Fruit fly (Drosophila melanogaster) whole organism, embryonic: ENCODE measurements around the gene mTerf3.

Experiments used
- Adf1 ChIP-seq: fragments of 200-800 bp; sonication (Bioruptor generic); IDR thresholded peaks from 2 replicates; pipeline ENCODE4 v1.3.6; 2022; ENCODE audit warnings: missing biosample characterization, missing genetic modification characterization
- CG11398 ChIP-seq: fragments of 200-800 bp; sonication (Bioruptor generic); optimal IDR thresholded peaks from 2 replicates; lab custom pipeline; 2016; ENCODE audit warnings: missing biosample characterization, missing genetic modification characterization
- CG12744 ChIP-seq: fragments of 200-800 bp; sonication (Bioruptor generic); optimal IDR thresholded peaks from 2 replicates; lab custom pipeline; 2016; ENCODE audit warnings: missing biosample characterization, missing genetic modification characterization
- CG14050 ChIP-seq: fragments of 200-800 bp; sonication (Bioruptor generic); IDR thresholded peaks from 3 replicates; pipeline ENCODE4 v1.3.6; 2022; ENCODE audit warnings: missing biosample characterization, missing genetic modification characterization
- CG14710 ChIP-seq: fragments of 200-800 bp; sonication (Bioruptor generic); optimal IDR thresholded peaks from 3 replicates; lab custom pipeline; 2019; ENCODE audit warnings: missing biosample characterization, mild to moderate bottlenecking, missing genetic modification characterization, moderate library complexity
- CG16813 ChIP-seq: fragments of 200-800 bp; sonication (Bioruptor generic); IDR thresholded peaks from 3 replicates; pipeline ENCODE4 v1.3.6; 2022; ENCODE audit warnings: missing biosample characterization, missing genetic modification characterization; ENCODE audit not compliant: partially characterized antibody
- CG1832 ChIP-seq: fragments of 200-800 bp; sonication (Bioruptor generic); optimal IDR thresholded peaks from 2 replicates; lab custom pipeline; 2017; ENCODE audit warnings: missing biosample characterization, mild to moderate bottlenecking, missing genetic modification characterization, inconsistent platforms
- CG18619 ChIP-seq: fragments of 200-800 bp; sonication (Bioruptor generic); optimal IDR thresholded peaks from 3 replicates; lab custom pipeline; 2017; ENCODE audit warnings: missing biosample characterization, mild to moderate bottlenecking, missing genetic modification characterization
- CG30403 ChIP-seq: fragments of 200-800 bp; sonication (Bioruptor generic); optimal IDR thresholded peaks from 3 replicates; lab custom pipeline; 2016; ENCODE audit warnings: missing biosample characterization, missing genetic modification characterization
- CG32772 ChIP-seq: fragments of 200-800 bp; sonication (Bioruptor generic); IDR thresholded peaks from 2 replicates; pipeline ENCODE4 v1.3.6; 2022; ENCODE audit warnings: missing biosample characterization, missing genetic modification characterization
- CG3407 ChIP-seq: fragments of 200-800 bp; sonication (Bioruptor generic); optimal IDR thresholded peaks from 2 replicates; lab custom pipeline; 2018; ENCODE audit warnings: missing biosample characterization, mild to moderate bottlenecking, missing genetic modification characterization
- CG4360 ChIP-seq: fragments of 200-800 bp; sonication (Bioruptor generic); IDR thresholded peaks from 2 replicates; pipeline ENCODE4 v1.3.6; 2022; ENCODE audit warnings: missing biosample characterization, missing genetic modification characterization
- CG6272 ChIP-seq: fragments of 200-800 bp; sonication (Bioruptor generic); IDR thresholded peaks from 2 replicates; pipeline ENCODE4 v1.3.6; 2022; ENCODE audit warnings: missing biosample characterization, missing genetic modification characterization
- CG6791 ChIP-seq: fragments of 200-800 bp; sonication (Bioruptor generic); IDR thresholded peaks from 3 replicates; pipeline ENCODE4 v1.3.6; 2022; ENCODE audit warnings: missing biosample characterization, missing genetic modification characterization; ENCODE audit not compliant: partially characterized antibody
- CG7839 ChIP-seq: fragments of 200-800 bp; sonication (Bioruptor generic); optimal IDR thresholded peaks from 3 replicates; lab custom pipeline; 2018; ENCODE audit warnings: missing biosample characterization, mild to moderate bottlenecking, missing genetic modification characterization, moderate library complexity
- CG8281 ChIP-seq: fragments of 200-800 bp; sonication (Bioruptor generic); optimal IDR thresholded peaks from 2 replicates; lab custom pipeline; 2018; ENCODE audit warnings: missing biosample characterization, mild to moderate bottlenecking, missing genetic modification characterization, moderate library complexity
- CG8359 ChIP-seq: fragments of 200-800 bp; sonication (Bioruptor generic); optimal IDR thresholded peaks from 2 replicates; lab custom pipeline; 2017; ENCODE audit warnings: missing biosample characterization, mild to moderate bottlenecking, missing genetic modification characterization, borderline replicate concordance
- CG9437 ChIP-seq: fragments of 200-800 bp; sonication (Bioruptor generic); optimal IDR thresholded peaks from 2 replicates; lab custom pipeline; 2018; ENCODE audit warnings: missing biosample characterization, mild to moderate bottlenecking, missing genetic modification characterization
- Dref ChIP-seq: fragments of 200-800 bp; sonication (Bioruptor generic); IDR thresholded peaks from 2 replicates; pipeline ENCODE4 v1.3.6; 2022; ENCODE audit warnings: missing biosample characterization, missing genetic modification characterization
- Eip74EF ChIP-seq, 2 experiments: fragments of 200-800 bp in 1 of 2; fragments of >200 bp in 1 of 2; sonication (Bioruptor generic) in 1 of 2; optimal IDR thresholded peaks; 2 replicates each; lab custom pipeline; 2017 to 2019; ENCODE audit warnings: missing biosample characterization in 2 of 2, missing genetic modification characterization in 2 of 2, mild to moderate bottlenecking in 1 of 2, moderate library complexity in 1 of 2
- H2.0 ChIP-seq: fragments of 200-800 bp; sonication (Bioruptor generic); IDR thresholded peaks from 2 replicates; pipeline ENCODE4 v1.3.6; 2022; ENCODE audit warnings: missing biosample characterization, missing genetic modification characterization
- Hmx ChIP-seq: fragments of 200-800 bp; sonication (Bioruptor generic); optimal IDR thresholded peaks from 2 replicates; lab custom pipeline; 2016; ENCODE audit warnings: missing biosample characterization, missing genetic modification characterization
- Hsf ChIP-seq: fragments of 200-800 bp; sonication (Bioruptor generic); optimal IDR thresholded peaks from 3 replicates; lab custom pipeline; 2016; ENCODE audit warnings: missing biosample characterization, missing genetic modification characterization
- Med ChIP-seq: fragments of 200-800 bp; sonication (Bioruptor generic); peaks from one replicate; lab custom pipeline; 2016; ENCODE audit warnings: missing biosample characterization, missing genetic modification characterization, mild to moderate bottlenecking, inconsistent platforms, moderate library complexity
- NC2β ChIP-seq: fragments of 200-800 bp; sonication (Bioruptor generic); optimal IDR thresholded peaks from 2 replicates; lab custom pipeline; 2016; ENCODE audit warnings: missing biosample characterization, missing genetic modification characterization
- Opbp ChIP-seq: fragments of 200-800 bp; sonication (Bioruptor generic); IDR thresholded peaks from 3 replicates; pipeline ENCODE4 v1.3.6; 2022; ENCODE audit warnings: missing biosample characterization, missing genetic modification characterization; ENCODE audit not compliant: partially characterized antibody
- TFAM ChIP-seq: fragments of 200-800 bp; sonication (Bioruptor generic); optimal IDR thresholded peaks from 2 replicates; lab custom pipeline; 2017; ENCODE audit warnings: missing biosample characterization, missing genetic modification characterization, inconsistent platforms
- az2 ChIP-seq: fragments of 200-800 bp; sonication (Bioruptor generic); optimal IDR thresholded peaks from 3 replicates; lab custom pipeline; 2016; ENCODE audit warnings: missing biosample characterization, missing genetic modification characterization
- bcd ChIP-seq: fragments of 200-800 bp; sonication (Bioruptor generic); optimal IDR thresholded peaks from 2 replicates; lab custom pipeline; 2017; ENCODE audit warnings: missing biosample characterization, mild to moderate bottlenecking, missing genetic modification characterization
- cg ChIP-seq: fragments of 200-800 bp; sonication (Bioruptor generic); optimal IDR thresholded peaks from 3 replicates; lab custom pipeline; 2019; ENCODE audit warnings: missing biosample characterization, mild to moderate bottlenecking, missing genetic modification characterization, moderate library complexity
- chif ChIP-seq, 2 experiments: fragments of 200-800 bp; sonication (Bioruptor generic); optimal IDR thresholded peaks; 3 replicates each; lab custom pipeline; 2016; ENCODE audit warnings: missing biosample characterization in 2 of 2, missing genetic modification characterization in 2 of 2
- da ChIP-seq: fragments of 200-800 bp; sonication (Bioruptor generic); optimal IDR thresholded peaks from 2 replicates; lab custom pipeline; 2016; ENCODE audit warnings: missing biosample characterization, missing genetic modification characterization
- fd64A ChIP-seq: fragments of 200-800 bp; sonication (Bioruptor generic); optimal IDR thresholded peaks from 3 replicates; lab custom pipeline; 2018; ENCODE audit warnings: missing biosample characterization, mild to moderate bottlenecking, missing genetic modification characterization
- fd96Cb ChIP-seq: fragments of 200-800 bp; sonication (Bioruptor generic); optimal IDR thresholded peaks from 2 replicates; lab custom pipeline; 2018; ENCODE audit warnings: missing biosample characterization, mild to moderate bottlenecking, missing genetic modification characterization, moderate library complexity
- fru ChIP-seq: fragments of >200 bp; optimal IDR thresholded peaks from 2 replicates; lab custom pipeline; 2017
- gfzf ChIP-seq: fragments of 200-800 bp; sonication (Bioruptor generic); optimal IDR thresholded peaks from 2 replicates; lab custom pipeline; 2016; ENCODE audit warnings: missing biosample characterization, mild to moderate bottlenecking, missing genetic modification characterization, moderate library complexity
- hkb ChIP-seq, 2 experiments: fragments of 200-800 bp in 1 of 2; fragments of >200 bp in 1 of 2; sonication (Bioruptor generic) in 1 of 2; IDR thresholded peaks in 1 of 2; optimal IDR thresholded peaks in 1 of 2; 2 replicates each; pipeline versions ENCODE4 v1.3.6 to Lab custom; 2017 to 2022; ENCODE audit warnings: missing biosample characterization in 1 of 2, missing genetic modification characterization in 1 of 2
- insv ChIP-seq, 2 experiments: fragments of 200-800 bp; sonication (Bioruptor generic); optimal IDR thresholded peaks; 3 replicates each; lab custom pipeline; 2016 to 2018; ENCODE audit warnings: missing biosample characterization in 2 of 2, missing genetic modification characterization in 2 of 2
- ken ChIP-seq: fragments of 200-800 bp; sonication (Bioruptor generic); IDR thresholded peaks from 3 replicates; pipeline ENCODE4 v1.3.6; 2022; ENCODE audit warnings: missing biosample characterization, missing genetic modification characterization
- oc ChIP-seq: fragments of 200-800 bp; sonication (Bioruptor generic); optimal IDR thresholded peaks from 2 replicates; lab custom pipeline; 2018; ENCODE audit warnings: missing biosample characterization, mild to moderate bottlenecking, missing genetic modification characterization, moderate library complexity
- pho ChIP-seq: fragments of 200-800 bp; sonication (Bioruptor generic); optimal IDR thresholded peaks from 2 replicates; lab custom pipeline; 2016; ENCODE audit warnings: missing biosample characterization, missing genetic modification characterization
- pzg ChIP-seq: fragments of 200-800 bp; sonication (Bioruptor generic); optimal IDR thresholded peaks from 3 replicates; lab custom pipeline; 2018; ENCODE audit warnings: missing biosample characterization, mild to moderate bottlenecking, missing genetic modification characterization, moderate library complexity
- ranshi ChIP-seq: fragments of 200-800 bp; sonication (Bioruptor generic); IDR thresholded peaks from 2 replicates; pipeline ENCODE4 v1.3.6; 2022; ENCODE audit warnings: missing biosample characterization, missing genetic modification characterization
- repo ChIP-seq: fragments of 200-800 bp; sonication (Bioruptor generic); optimal IDR thresholded peaks from 2 replicates; lab custom pipeline; 2016; ENCODE audit warnings: missing biosample characterization, missing genetic modification characterization
- row ChIP-seq: fragments of 200-800 bp; sonication (Bioruptor generic); IDR thresholded peaks from 3 replicates; pipeline ENCODE4 v1.3.6; 2022; ENCODE audit warnings: missing biosample characterization, missing genetic modification characterization
- sqz ChIP-seq: fragments of 200-800 bp; sonication (Bioruptor generic); optimal IDR thresholded peaks from 3 replicates; lab custom pipeline; 2018; ENCODE audit warnings: missing biosample characterization, mild to moderate bottlenecking, missing genetic modification characterization
- stwl ChIP-seq: fragments of 200-800 bp; sonication (Bioruptor generic); optimal IDR thresholded peaks from 3 replicates; lab custom pipeline; 2018; ENCODE audit warnings: missing biosample characterization, mild to moderate bottlenecking, missing genetic modification characterization, moderate library complexity
- vfl ChIP-seq: fragments of 200-800 bp; sonication (Bioruptor generic); optimal IDR thresholded peaks from 2 replicates; lab custom pipeline; 2016; ENCODE audit warnings: missing biosample characterization, missing genetic modification characterization

Gene mTerf3

dm6 chr3L:20473021-20473799 lies 47.4 kb downstream of the mTerf3 start, which contains the start of the genes CG32428 and CG5969 (continued):
- peak in 1 of 2 experiments; percentile 11 for TF ChIP-seq Eip74EF (GFP tag; optimal IDR thresholded peaks at IDR 0.05; lab: Kevin White, UChicago)
- no peak for TF ChIP-seq chif (GFP tag; optimal IDR thresholded peaks at IDR 0.05; lab: Kevin White, UChicago)
- TF ChIP-seq fru = no peak
- TF ChIP-seq CG9437 = peak; percentile 11
- peak in 1 of 2 experiments; percentile 70 for TF ChIP-seq insv (GFP tag; optimal IDR thresholded peaks at IDR 0.05; lab: Kevin White, UChicago)
- no peak for TF ChIP-seq da (GFP tag; lab: Kevin White, UChicago)
- no peak for TF ChIP-seq CG4360 (GFP tag; lab: Robert Waterston, UW)
- peak; percentile 71 for TF ChIP-seq H2.0 (GFP tag; lab: Robert Waterston, UW)
- peak; percentile 53 for TF ChIP-seq az2 (GFP tag; lab: Kevin White, UChicago)
- TF ChIP-seq stwl (tag; lab: Kevin White, UChicago) = peak; percentile 59
- TF ChIP-seq CG18619 (GFP tag; lab: Kevin White, UChicago) = peak; percentile 58
- TF ChIP-seq cg (GFP tag; lab: Kevin White, UChicago) = no peak
- TF ChIP-seq pho (GFP tag; lab: Kevin White, UChicago) = no peak
- TF ChIP-seq CG16813 = no peak
- TF ChIP-seq CG6272 (GFP tag; lab: Robert Waterston, UW) = 0 out of 2 replicates have a peak, but pooled peaks have one; percentile 24
- TF ChIP-seq vfl (GFP tag; lab: Kevin White, UChicago) = no peak
- TF ChIP-seq Hmx (GFP tag; lab: Kevin White, UChicago) = no peak
- peak; percentile 0 for TF ChIP-seq CG8281 (tag; lab: Kevin White, UChicago)
- TF ChIP-seq CG7839 (tag; lab: Kevin White, UChicago) = peak; percentile 76
- TF ChIP-seq fd64A = no peak
- TF ChIP-seq CG3407 = no peak
- no peak for TF ChIP-seq ken (GFP tag; lab: Robert Waterston, UW)
- peak; percentile 56 for TF ChIP-seq bcd (GFP tag; lab: Kevin White, UChicago)
- TF ChIP-seq NC2β = no peak
- no peak for TF ChIP-seq Adf1 (GFP tag; lab: Robert Waterston, UW)
- no peak for TF ChIP-seq hkb (optimal IDR thresholded peaks at IDR 0.05; lab: Kevin White, UChicago)
- peak; percentile 71 for TF ChIP-seq hkb (GFP tag; IDR thresholded peaks at IDR 0.05; lab: Robert Waterston, UW)
- peak; percentile 75 for TF ChIP-seq gfzf
- no peak for TF ChIP-seq CG1832 (GFP tag; lab: Kevin White, UChicago)
- TF ChIP-seq CG8359 (GFP tag; lab: Kevin White, UChicago) = no peak
- peak; percentile 38; the same call in 1 of the 2 replicates for TF ChIP-seq Dref
- TF ChIP-seq CG32772 (GFP tag; lab: Robert Waterston, UW) = peak; percentile 49; the same call in 1 of the 2 replicates
- TF ChIP-seq CG12744 (GFP tag; lab: Kevin White, UChicago) = no peak
- 0 out of 3 replicates have a peak, but pooled peaks have one; percentile 5 for TF ChIP-seq Opbp (GFP tag; lab: Robert Waterston, UW)
- TF ChIP-seq CG14050 = peak; percentile 19; the same call in 1 of the 3 replicates
- TF ChIP-seq Med (GFP tag; lab: Kevin White, UChicago) = peak; percentile 82
- no peak for TF ChIP-seq repo (GFP tag; lab: Kevin White, UChicago)
- no peak for TF ChIP-seq CG6791
- TF ChIP-seq CG11398 (GFP tag; lab: Kevin White, UChicago) = no peak
- TF ChIP-seq oc (tag; lab: Kevin White, UChicago) = peak; percentile 13
- TF ChIP-seq CG30403 (GFP tag; lab: Kevin White, UChicago) = peak; percentile 50
- peak; percentile 57 for TF ChIP-seq ranshi (GFP tag; lab: Robert Waterston, UW)
- peak; percentile 96 for TF ChIP-seq CG14710 (tag; lab: Kevin White, UChicago)
- TF ChIP-seq sqz = peak; percentile 15
- peak; percentile 51 for TF ChIP-seq fd96Cb (tag; lab: Kevin White, UChicago)
- no peak for TF ChIP-seq Hsf (GFP tag; lab: Kevin White, UChicago)
- TF ChIP-seq TFAM (GFP tag; lab: Kevin White, UChicago) = no peak
- TF ChIP-seq row (GFP tag; lab: Robert Waterston, UW) = peak; percentile 78
- TF ChIP-seq pzg (GFP tag; lab: Kevin White, UChicago) = peak; percentile 62
